Worm (Caenorhabditis elegans): Measurements from ENCODE around the gene nspe-1.

- TF ChIP-seq ztf-23 (GFP tag; IDR thresholded peaks at IDR 0.05), result no peak
- no peak for TF ChIP-seq ref-1 (GFP tag; conservative IDR thresholded peaks at IDR 0.05)
- TF ChIP-seq med-1 (GFP tag; optimal IDR thresholded peaks at IDR 0.05; ENCODE audit: insufficient read depth), result no peak
- TF ChIP-seq flt-1 (GFP tag; IDR thresholded peaks at IDR 0.05), result no peak
These were observed 4.6 kb downstream of the nspe-1 start, which contains the start of gene nspe-6 for ce11 chrII:12616081-12616480.
